Worm (Caenorhabditis elegans) whole organism, L1 larva: Measurements from ENCODE around the gene btb-9.

Experiments
- C34B4.2 ChIP-seq: sonication (generic microtip); optimal IDR thresholded peaks from 2 replicates; lab custom pipeline; 2017; ENCODE audit warnings: mild to moderate bottlenecking, missing genetic modification characterization, missing compliant biosample characterization
- Y116A8C.19 ChIP-seq: sonication (generic microtip); optimal IDR thresholded peaks from 2 replicates; lab custom pipeline; 2016; ENCODE audit warnings: missing compliant biosample characterization, missing genetic modification characterization, borderline replicate concordance
- aly-2 ChIP-seq: fragments of 150-350 bp; optimal IDR thresholded peaks from 2 replicates; lab custom pipeline; 2014; ENCODE audit warnings: missing biosample characterization, missing genetic modification characterization
- ama-1 ChIP-seq: fragments of 150-350 bp; optimal IDR thresholded peaks from 2 replicates; lab custom pipeline; 2014
- ceh-63 ChIP-seq: fragments of 200-800 bp; sonication (Bioruptor generic); optimal IDR thresholded peaks from 2 replicates; lab custom pipeline; 2018; ENCODE audit warnings: mild to moderate bottlenecking, missing genetic modification characterization, missing compliant biosample characterization
- ceh-82 ChIP-seq, 3 experiments: fragments of 150-350 bp in 1 of 3; sonication (generic microtip) in 2 of 3; optimal IDR thresholded peaks; 2 replicates each; lab custom pipeline; 2014 to 2017; ENCODE audit warnings: missing biosample characterization in 3 of 3, missing genetic modification characterization in 3 of 3
- ceh-88 ChIP-seq: fragments of 200-800 bp; sonication (Bioruptor generic); IDR thresholded peaks from 2 replicates; pipeline ENCODE4 v1.3.6; 2022; ENCODE audit warnings: missing genetic modification characterization, missing compliant biosample characterization
- ceh-90 ChIP-seq: sonication (generic microtip); optimal IDR thresholded peaks from 2 replicates; lab custom pipeline; 2016; ENCODE audit warnings: missing genetic modification characterization, missing compliant biosample characterization
- ces-1 ChIP-seq: fragments of 150-350 bp; optimal IDR thresholded peaks from 2 replicates; lab custom pipeline; 2014; ENCODE audit warnings: missing biosample characterization, missing genetic modification reagents, missing genetic modification characterization
- elt-2 ChIP-seq: sonication (generic microtip); optimal IDR thresholded peaks from 2 replicates; lab custom pipeline; 2016; ENCODE audit warnings: missing genetic modification characterization, mild to moderate bottlenecking, inconsistent platforms, missing compliant biosample characterization, missing genetic modification reagents
- elt-3 ChIP-seq, 6 experiments: fragments of 150-350 bp in 1 of 6; sonication (generic microtip); optimal IDR thresholded peaks; 2 replicates each; lab custom pipeline; 2017 to 2018; ENCODE audit warnings: missing biosample characterization in 6 of 6, missing genetic modification characterization in 6 of 6, inconsistent platforms in 1 of 6
- hlh-17 ChIP-seq: fragments of 200-800 bp; sonication (Bioruptor generic); optimal IDR thresholded peaks from 2 replicates; lab custom pipeline; 2018; ENCODE audit warnings: missing genetic modification characterization, mild to moderate bottlenecking, missing compliant biosample characterization, moderate library complexity, borderline replicate concordance
- isw-1 ChIP-seq: fragments of 200-800 bp; sonication (Bioruptor generic); IDR thresholded peaks from 2 replicates; pipeline ENCODE4 v1.3.6; 2022; ENCODE audit warnings: missing genetic modification characterization, missing compliant biosample characterization
- jun-1 ChIP-seq: fragments of 150-350 bp; optimal IDR thresholded peaks from 2 replicates; lab custom pipeline; 2014; ENCODE audit warnings: missing biosample characterization, missing genetic modification reagents, missing genetic modification characterization
- lsy-2 ChIP-seq, 2 experiments: fragments of 150-350 bp; optimal IDR thresholded peaks; 2 replicates each; lab custom pipeline; 2014; ENCODE audit warnings: missing biosample characterization in 2 of 2, missing genetic modification characterization in 2 of 2
- mep-1 ChIP-seq: fragments of 150-350 bp; optimal IDR thresholded peaks from 2 replicates; lab custom pipeline; 2014; ENCODE audit warnings: missing biosample characterization, missing genetic modification characterization
- nhr-11 ChIP-seq: fragments of 150-350 bp; optimal IDR thresholded peaks from 2 replicates; lab custom pipeline; 2014; ENCODE audit warnings: missing biosample characterization, missing genetic modification characterization
- nhr-12 ChIP-seq: sonication (generic microtip); optimal IDR thresholded peaks from 2 replicates; lab custom pipeline; 2017; ENCODE audit warnings: missing biosample characterization, missing genetic modification characterization
- nhr-19 ChIP-seq: fragments of 200-800 bp; sonication (Bioruptor generic); conservative IDR thresholded peaks from 2 replicates; pipeline ENCODE4 v1.3.6; 2022; ENCODE audit warnings: missing genetic modification characterization, missing compliant biosample characterization
- nhr-20 ChIP-seq: sonication (generic microtip); optimal IDR thresholded peaks from 2 replicates; lab custom pipeline; 2016; ENCODE audit warnings: mild to moderate bottlenecking, missing genetic modification characterization, missing compliant biosample characterization
- nhr-237 ChIP-seq: fragments of 150-350 bp; optimal IDR thresholded peaks from 2 replicates; lab custom pipeline; 2014; ENCODE audit warnings: missing biosample characterization, missing genetic modification characterization
- nhr-71 ChIP-seq: sonication (generic microtip); optimal IDR thresholded peaks from 2 replicates; lab custom pipeline; 2016; ENCODE audit warnings: mild to moderate bottlenecking, missing genetic modification characterization, moderate library complexity, missing compliant biosample characterization
- pax-3 ChIP-seq: fragments of 200-800 bp; sonication (Bioruptor generic); optimal IDR thresholded peaks from 2 replicates; lab custom pipeline; 2018; ENCODE audit warnings: mild to moderate bottlenecking, missing genetic modification characterization, moderate library complexity, missing compliant biosample characterization
- skn-1 ChIP-seq: fragments of 150-350 bp; optimal IDR thresholded peaks from 2 replicates; lab custom pipeline; 2014; ENCODE audit warnings: missing biosample characterization, missing genetic modification characterization
- snpc-4 ChIP-seq: fragments of 150-350 bp; optimal IDR thresholded peaks from 2 replicates; lab custom pipeline; 2014; ENCODE audit warnings: missing biosample characterization, missing genetic modification characterization
- snu-23 ChIP-seq: sonication (generic microtip); optimal IDR thresholded peaks from 2 replicates; lab custom pipeline; 2016; ENCODE audit warnings: missing genetic modification characterization, missing compliant biosample characterization
- sptf-1 ChIP-seq: fragments of 150-350 bp; optimal IDR thresholded peaks from 2 replicates; lab custom pipeline; 2014; ENCODE audit warnings: missing biosample characterization, missing genetic modification characterization
- swsn-7 ChIP-seq: sonication (generic microtip); optimal IDR thresholded peaks from 2 replicates; lab custom pipeline; 2016; ENCODE audit warnings: missing genetic modification characterization, missing compliant biosample characterization
- tbx-2 ChIP-seq: sonication (generic microtip); optimal IDR thresholded peaks from 2 replicates; lab custom pipeline; 2016; ENCODE audit warnings: missing genetic modification characterization, missing compliant biosample characterization
- unc-30 ChIP-seq: sonication (generic microtip); optimal IDR thresholded peaks from 2 replicates; lab custom pipeline; 2017; ENCODE audit warnings: missing biosample characterization, missing genetic modification characterization
- unc-62 ChIP-seq: fragments of 150-350 bp; optimal IDR thresholded peaks from 2 replicates; lab custom pipeline; 2014; ENCODE audit warnings: missing biosample characterization, missing genetic modification reagents, missing genetic modification characterization
- unc-86 ChIP-seq: sonication (generic microtip); optimal IDR thresholded peaks from 2 replicates; lab custom pipeline; 2016; ENCODE audit warnings: missing genetic modification characterization, missing compliant biosample characterization
- zip-4 ChIP-seq: fragments of 200-800 bp; sonication (Bioruptor generic); optimal IDR thresholded peaks from 2 replicates; lab custom pipeline; 2018; ENCODE audit warnings: mild to moderate bottlenecking, missing genetic modification characterization, moderate library complexity, missing compliant biosample characterization
- ztf-11 ChIP-seq, 2 experiments: sonication (generic microtip); optimal IDR thresholded peaks; 2 replicates each; lab custom pipeline; 2016 to 2017; ENCODE audit warnings: missing genetic modification characterization in 2 of 2, missing biosample characterization in 1 of 2, missing compliant biosample characterization in 1 of 2
- ztf-4 ChIP-seq: fragments of 150-350 bp; optimal IDR thresholded peaks from 2 replicates; lab custom pipeline; 2014; ENCODE audit warnings: missing biosample characterization, missing genetic modification characterization

The btb-9 gene

DNA sequence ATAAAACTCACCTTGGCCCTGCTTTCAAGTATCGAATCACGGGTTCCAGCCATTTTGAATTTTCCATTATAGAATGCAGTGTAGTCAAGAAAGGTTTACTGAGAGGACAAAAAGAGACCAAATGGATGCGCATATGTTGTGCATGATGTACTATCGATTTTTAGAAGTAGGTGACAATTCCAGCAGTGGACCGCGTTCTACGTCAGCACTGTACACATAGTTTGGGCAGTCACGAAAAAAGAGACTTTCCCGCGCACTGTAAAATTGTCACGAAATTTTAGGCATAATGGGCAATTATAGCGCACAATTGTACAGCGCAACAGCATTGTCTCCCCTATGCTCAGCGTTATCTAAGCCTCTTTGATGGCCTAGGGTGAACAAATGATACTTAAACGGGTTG is 37.3 kb upstream of the btb-9 start, which contains the start of gene fbxc-22:
Gene fbxc-22 (minus strand): TSS at position 101 of the 400 bp plus-strand sequence.
- no peak for TF ChIP-seq Y116A8C.19 (tag; lab: Kevin White, UChicago)

- no peak for TF ChIP-seq tbx-2 (tag; lab: Kevin White, UChicago)
- no peak for TF ChIP-seq jun-1 (tag; lab: Kevin White, UChicago)
- TF ChIP-seq nhr-11 (tag; lab: Kevin White, UChicago) = no peak
- no peak for TF ChIP-seq hlh-17 (GFP tag; lab: Kevin White, UChicago)
- no peak for TF ChIP-seq swsn-7 (tag; lab: Kevin White, UChicago)
- TF ChIP-seq nhr-71 (tag; lab: Kevin White, UChicago) = no peak
- no peak for TF ChIP-seq ztf-4 (tag; lab: Kevin White, UChicago)
- TF ChIP-seq C34B4.2 (tag; lab: Kevin White, UChicago) = no peak
- no peak for TF ChIP-seq nhr-20 (tag; lab: Kevin White, UChicago)
- no peak for TF ChIP-seq ceh-82 (tag; optimal IDR thresholded peaks at IDR 0.05; lab: Kevin White, UChicago)
- no peak for TF ChIP-seq nhr-237 (tag; lab: Kevin White, UChicago)
- no peak for TF ChIP-seq elt-2 (tag; lab: Kevin White, UChicago)
- no peak for TF ChIP-seq ceh-63 (GFP tag; lab: Kevin White, UChicago)
- no peak for TF ChIP-seq skn-1
- no peak for TF ChIP-seq ceh-88 (GFP tag; lab: Robert Waterston, UW)
- TF ChIP-seq ama-1 = no peak
These were observed 35.5 kb upstream of the btb-9 start, which contains the start of gene fbxc-21 for ce11 chrII:1692827-1693226. TSS of gene fbxc-21 (minus strand) at chrII:1692927.

DNA sequence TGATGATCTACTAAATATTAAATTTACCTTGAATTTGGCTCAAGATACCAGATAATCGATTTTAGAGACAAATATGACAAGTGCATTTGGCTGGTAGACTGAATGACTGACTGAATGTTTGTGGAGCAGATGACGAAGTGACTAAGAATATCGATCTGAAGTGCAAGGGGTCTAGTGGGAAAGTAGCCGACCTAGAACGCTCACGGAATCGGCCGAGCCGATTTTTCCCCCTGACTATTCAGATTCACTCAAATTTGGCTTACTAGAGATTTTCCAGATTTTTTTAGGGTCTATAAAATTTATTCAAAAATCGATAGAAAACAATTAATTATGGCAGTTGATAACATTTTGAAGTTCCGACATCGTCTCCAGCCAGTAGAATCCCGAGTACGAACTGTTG is 33.8 kb upstream of the btb-9 start, which contains the start of gene fbxc-26:
Gene fbxc-26 (minus strand): TSS at position 101 of the 400 bp plus-strand sequence.
- TF ChIP-seq elt-3 (tag; optimal IDR thresholded peaks at IDR 0.05; lab: Kevin White, UChicago) = no peak
- no peak for TF ChIP-seq isw-1 (GFP tag; lab: Robert Waterston, UW)
- TF ChIP-seq sptf-1 (tag; lab: Kevin White, UChicago) = no peak
- TF ChIP-seq unc-30 = no peak
- TF ChIP-seq snpc-4 (tag; lab: Kevin White, UChicago) = no peak
- no peak for TF ChIP-seq nhr-19 (GFP tag; lab: Robert Waterston, UW)
- TF ChIP-seq unc-62 (GFP tag; lab: Kevin White, UChicago) = no peak
- no peak for TF ChIP-seq ceh-63 (GFP tag; lab: Kevin White, UChicago)

- no peak for TF ChIP-seq ceh-90 (tag; lab: Kevin White, UChicago)
- TF ChIP-seq unc-62 (GFP tag; lab: Kevin White, UChicago) = no peak
- no peak for TF ChIP-seq pax-3 (tag; lab: Kevin White, UChicago)
- no peak for TF ChIP-seq aly-2 (tag; lab: Kevin White, UChicago)
- no peak for TF ChIP-seq unc-86 (tag; lab: Kevin White, UChicago)
- no peak for TF ChIP-seq mep-1 (tag; lab: Kevin White, UChicago)
- TF ChIP-seq snu-23 (GFP tag; lab: Kevin White, UChicago) = no peak
These were observed 32.4 kb upstream of the btb-9 start, which contains the start of gene F58E1.13 for ce11 chrII:1695861-1696260. TSS of gene F58E1.13 (minus strand) at chrII:1695872.

DNA sequence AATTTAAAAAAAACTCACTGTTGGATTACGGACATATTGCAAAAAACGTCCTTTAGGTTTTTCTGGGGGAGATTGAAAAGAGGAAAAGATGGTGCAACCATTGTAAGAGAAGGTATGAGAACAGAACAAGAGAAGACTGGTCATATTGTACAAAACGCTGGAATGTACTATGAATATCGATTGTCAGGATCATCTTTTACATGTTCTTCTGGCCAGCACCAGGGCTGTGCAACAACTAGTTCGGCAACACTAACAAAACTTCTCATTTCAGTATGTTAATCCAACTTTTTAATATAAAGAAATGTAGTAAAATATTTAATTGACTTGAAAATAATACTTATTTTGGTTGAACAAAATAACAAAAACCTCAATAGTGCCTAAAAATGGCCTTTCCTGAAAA is 24.9 kb upstream of the btb-9 start, which contains the start of gene fbxb-47:
Gene fbxb-47 (minus strand): TSS at position 101 of the 400 bp plus-strand sequence.
- TF ChIP-seq hlh-17 (GFP tag; lab: Kevin White, UChicago) = no peak
- TF ChIP-seq elt-2 (tag; lab: Kevin White, UChicago) = no peak
- TF ChIP-seq lsy-2 (tag; optimal IDR thresholded peaks at IDR 0.05; lab: Kevin White, UChicago) = no peak
- no peak for TF ChIP-seq nhr-12
- TF ChIP-seq elt-3 (tag; optimal IDR thresholded peaks at IDR 0.05; lab: Kevin White, UChicago) = no peak
- no peak for TF ChIP-seq zip-4 (GFP tag; lab: Kevin White, UChicago)
- no peak for TF ChIP-seq ztf-11 (tag; optimal IDR thresholded peaks at IDR 0.05; lab: Kevin White, UChicago)
- TF ChIP-seq tbx-2 (tag; lab: Kevin White, UChicago) = no peak
- TF ChIP-seq ces-1 (GFP tag; lab: Kevin White, UChicago) = no peak
- TF ChIP-seq, all 84 proteins: peak for 0
